Fruit fly (Drosophila melanogaster): Measurements from ENCODE around the gene CG9300.

Gene CG9300

DNA sequence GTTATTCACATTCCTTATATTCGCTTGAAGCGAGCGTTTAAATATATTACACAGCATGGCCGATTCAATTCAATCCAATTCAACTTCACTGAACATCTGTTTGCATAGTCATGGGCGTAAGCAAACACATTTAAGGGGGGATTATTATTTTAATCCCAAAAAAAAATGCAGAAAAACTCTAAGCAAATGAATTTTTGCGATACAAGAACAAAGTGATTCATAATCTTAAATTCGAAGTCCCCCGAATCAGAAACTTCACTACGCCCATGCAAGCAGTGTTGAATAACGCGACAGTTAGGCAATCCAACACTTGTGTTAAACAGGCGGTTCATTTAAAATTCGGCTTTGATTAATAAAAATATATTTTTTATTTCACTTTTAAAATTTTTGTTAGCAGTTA is 38.2 kb downstream of the CG9300 start, which contains the start of gene CG14100 (continued):
- peak; percentile 100 for TF ChIP-seq lz (GFP tag; optimal IDR thresholded peaks at IDR 0.05)
- peak; percentile 100 for TF ChIP-seq salr (GFP tag; optimal IDR thresholded peaks at IDR 0.05)
- TF ChIP-seq fd85E (GFP tag; optimal IDR thresholded peaks at IDR 0.05), result peak; percentile 99
- peak; percentile 100 for TF ChIP-seq CG4318 (GFP tag; optimal IDR thresholded peaks at IDR 0.05)
- TF ChIP-seq Eip78C (GFP tag), result peak; percentile 100
- peak; percentile 100 for TF ChIP-seq CG6792 (GFP tag; optimal IDR thresholded peaks at IDR 0.05)
- peak; percentile 100 for TF ChIP-seq fkh (GFP tag; optimal IDR thresholded peaks at IDR 0.05)
- TF ChIP-seq net (GFP tag; optimal IDR thresholded peaks at IDR 0.05), result peak; percentile 100
- peak; percentile 100 for TF ChIP-seq CG8319 (GFP tag; optimal IDR thresholded peaks at IDR 0.05)
- peak; percentile 100 for TF ChIP-seq CG11902 (GFP tag; optimal IDR thresholded peaks at IDR 0.05)
- peak; percentile 100 for TF ChIP-seq CG7368 (GFP tag; optimal IDR thresholded peaks at IDR 0.05)
- peak; percentile 100 for TF ChIP-seq Met (GFP tag; optimal IDR thresholded peaks at IDR 0.05)
- TF ChIP-seq CG9139 (GFP tag; optimal IDR thresholded peaks at IDR 0.05), result peak; percentile 100

DNA sequence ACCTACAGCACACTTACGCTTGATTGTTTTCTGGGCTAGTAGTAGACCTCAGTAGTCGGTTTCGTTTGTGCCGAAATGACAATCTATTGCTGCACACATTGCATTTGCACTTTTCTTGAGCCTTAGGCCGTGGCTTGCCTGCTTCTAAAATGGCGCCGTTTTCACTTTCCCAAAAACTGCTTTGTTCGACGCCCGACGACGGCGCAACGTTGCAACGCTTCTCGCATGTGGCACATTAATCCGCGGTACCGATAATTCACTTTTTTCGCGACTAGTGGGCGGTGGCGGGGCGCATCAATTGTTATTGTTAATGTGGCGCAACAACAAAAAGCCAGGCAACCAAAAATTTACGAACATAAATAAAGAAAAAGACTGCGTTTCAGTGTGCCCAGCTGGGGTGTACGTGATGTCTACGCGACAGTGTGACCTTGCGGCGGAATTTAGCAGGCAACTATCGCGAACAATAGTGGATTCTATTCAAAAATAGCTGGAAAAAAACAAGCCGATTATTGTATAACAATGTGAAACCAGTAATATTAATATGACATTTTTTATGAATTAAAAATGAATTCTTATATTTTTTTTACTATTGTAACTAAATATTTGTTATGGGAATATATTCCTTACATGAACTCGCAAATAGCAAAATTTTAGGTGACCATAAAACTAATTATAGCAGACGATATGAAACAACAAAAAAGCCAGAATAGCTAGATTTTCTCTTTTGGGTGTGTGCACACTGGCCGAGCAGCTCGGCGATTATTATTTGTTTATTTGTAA is 46.3 kb downstream of the CG9300 start, which contains the start of the genes ash1 and Taf6:
TSS of gene ash1 (minus strand) at position 387 of the 780 bp plus-strand sequence.
TSS of gene Taf6 (plus strand) at position 720 of the 780 bp plus-strand sequence.
- TF ChIP-seq Blimp-1 (GFP tag; optimal IDR thresholded peaks at IDR 0.05), result peak; percentile 89
- TF ChIP-seq CG31627 (GFP tag; optimal IDR thresholded peaks at IDR 0.05), result no peak
- TF ChIP-seq lz (GFP tag; optimal IDR thresholded peaks at IDR 0.05), result no peak
- peak; percentile 13 for TF ChIP-seq Eip93F (GFP tag; optimal IDR thresholded peaks at IDR 0.05)

dm6 chr3L:19601413-19601812 is 49.2 kb downstream of the CG9300 start, which contains the start of gene CG9368:
TSS of gene CG9368 (plus strand) at chr3L:19601633.
- TF ChIP-seq Sox102F (GFP tag; optimal IDR thresholded peaks at IDR 0.05) (no peak), achi (GFP tag; optimal IDR thresholded peaks at IDR 0.05) (no peak), esn (GFP tag; optimal IDR thresholded peaks at IDR 0.05) (no peak), Eip75B (GFP tag; optimal IDR thresholded peaks at IDR 0.05) (no peak), dsx (GFP tag; optimal IDR thresholded peaks at IDR 0.05; ENCODE audit: poor library complexity, severe bottlenecking) (no peak), Blimp-1 (GFP tag; optimal IDR thresholded peaks at IDR 0.05) (no peak), spab (GFP tag; optimal IDR thresholded peaks at IDR 0.05) (no peak), Sox14 (GFP tag; optimal IDR thresholded peaks at IDR 0.05) (no peak), eg (GFP tag; IDR thresholded peaks at IDR 0.05) (no peak), lz (GFP tag; optimal IDR thresholded peaks at IDR 0.05) (no peak), Ets96B (tag; optimal IDR thresholded peaks at IDR 0.05) (no peak), CG1621 (tag; optimal IDR thresholded peaks at IDR 0.05) (no peak), CG3919 (GFP tag; optimal IDR thresholded peaks at IDR 0.05) (no peak)
